Fruit fly (Drosophila melanogaster): ENCODE data around the gene Spp.

The Spp gene

dm6 chr2L:574226-574625 is 29.8 kb upstream of the Spp start, which contains the start of the genes Ipk2 and cold (continued):
- TF ChIP-seq CG12659 (GFP tag; optimal IDR thresholded peaks at IDR 0.05) (peak; percentile 93), CG7839 (tag; optimal IDR thresholded peaks at IDR 0.05) (peak; percentile 82), ewg (GFP tag; optimal IDR thresholded peaks at IDR 0.05) (peak; percentile 83), tx (GFP tag; optimal IDR thresholded peaks at IDR 0.05) (peak; percentile 75), CG17328 (GFP tag; IDR thresholded peaks at IDR 0.05) (0 out of 2 replicates have a peak, but pooled peaks have one; percentile 11), CG7786 (GFP tag; optimal IDR thresholded peaks at IDR 0.05) (peak; percentile 77), CG15269 (tag; optimal IDR thresholded peaks at IDR 0.05) (no peak), CG11247 (GFP tag; IDR thresholded peaks at IDR 0.05) (peak; percentile 64), dimm (GFP tag; IDR thresholded peaks at IDR 0.05) (no peak), ranshi (GFP tag; IDR thresholded peaks at IDR 0.05) (peak; percentile 68; the same call in 1 of the 2 replicates), Ets97D (GFP tag; optimal IDR thresholded peaks at IDR 0.05) (peak; percentile 68), stwl (tag; optimal IDR thresholded peaks at IDR 0.05) (peak; percentile 66), CG11696 (GFP tag; IDR thresholded peaks at IDR 0.05) (no peak), unc-4 (GFP tag; IDR thresholded peaks at IDR 0.05; ENCODE audit: partially characterized antibody) (peak; percentile 43), abd-A (tag; optimal IDR thresholded peaks at IDR 0.05) (no peak), tna (GFP tag; IDR thresholded peaks at IDR 0.05; ENCODE audit: partially characterized antibody) (no peak), CG16815 (GFP tag; optimal IDR thresholded peaks at IDR 0.05) (peak; percentile 80), CG6765 (GFP tag; optimal IDR thresholded peaks at IDR 0.05) (peak; percentile 40), CG9817 (tag; optimal IDR thresholded peaks at IDR 0.05) (peak; percentile 85), CG17359 (tag; optimal IDR thresholded peaks at IDR 0.05) (peak; percentile 62), CG1529 (GFP tag; optimal IDR thresholded peaks at IDR 0.05) (peak; percentile 50), kah (GFP tag; optimal IDR thresholded peaks at IDR 0.05) (peak; percentile 94), Hr51 (GFP tag; optimal IDR thresholded peaks at IDR 0.05) (peak in 1 of 2 experiments; percentile 88), CG4820 (GFP tag; optimal IDR thresholded peaks at IDR 0.05) (peak; percentile 81), CG1233 (GFP tag; optimal IDR thresholded peaks at IDR 0.05) (peak; percentile 77), CG1792 (GFP tag; optimal IDR thresholded peaks at IDR 0.05) (peak; percentile 71), CG4424 (GFP tag; optimal IDR thresholded peaks at IDR 0.05) (peak; percentile 85), row (GFP tag; IDR thresholded peaks at IDR 0.05) (peak; percentile 95), hth (optimal IDR thresholded peaks at IDR 0.05) (no peak), Side (GFP tag; optimal IDR thresholded peaks at IDR 0.05) (peak; percentile 72), MESR4 (GFP tag; optimal IDR thresholded peaks at IDR 0.05) (peak; percentile 45), CG3847 (GFP tag; IDR thresholded peaks at IDR 0.05) (peak; percentile 93), zfh1 (GFP tag; IDR thresholded peaks at IDR 0.05) (peak; percentile 59; the same call in 2 of the 3 replicates), CG6689 (GFP tag; IDR thresholded peaks at IDR 0.05) (peak; percentile 74), CG5245 (GFP tag; optimal IDR thresholded peaks at IDR 0.05) (peak; percentile 75), Aef1 (GFP tag; IDR thresholded peaks at IDR 0.05) (peak; percentile 69; the same call in 2 of the 3 replicates), p53 (GFP tag; optimal IDR thresholded peaks at IDR 0.05) (peak; percentile 13), Gsc (GFP tag; IDR thresholded peaks at IDR 0.05) (0 out of 2 replicates have a peak, but pooled peaks have one; percentile 26), CG16813 (GFP tag; IDR thresholded peaks at IDR 0.05; ENCODE audit: partially characterized antibody) (peak; percentile 42; the same call in 1 of the 3 replicates), Sin3A (optimal IDR thresholded peaks at IDR 0.05) (peak; percentile 93), Kr (GFP tag; optimal IDR thresholded peaks at IDR 0.05) (no peak), CG33213 (GFP tag; optimal IDR thresholded peaks at IDR 0.05) (peak; percentile 78), cas (GFP tag; IDR thresholded peaks at IDR 0.05) (0 out of 2 replicates have a peak, but pooled peaks have one; percentile 42), CG2120 (GFP tag; optimal IDR thresholded peaks at IDR 0.05) (peak; percentile 90), Drgx (GFP tag; IDR thresholded peaks at IDR 0.05) (peak; percentile 40; the same call in 1 of the 2 replicates), CG12942 (GFP tag; optimal IDR thresholded peaks at IDR 0.05) (peak; percentile 68), CG32532 (GFP tag; IDR thresholded peaks at IDR 0.05) (peak; percentile 85), psq (GFP tag; optimal IDR thresholded peaks at IDR 0.05) (peak; percentile 70), BEAF-32 (GFP tag; optimal IDR thresholded peaks at IDR 0.05) (peak; percentile 46), CG6791 (GFP tag; IDR thresholded peaks at IDR 0.05; ENCODE audit: partially characterized antibody) (no peak), nerfin-2 (GFP tag; IDR thresholded peaks at IDR 0.05; ENCODE audit: partially characterized antibody) (peak; percentile 13; the same call in 1 of the 2 replicates)

Measured in whole organism, embryonic.